Worm (Caenorhabditis elegans) whole organism, young adult: ENCODE results near the gene K07E3.4.

Source experiments
- F37B4.10 ChIP-seq: fragments of 200-800 bp; sonication (Bioruptor generic); IDR thresholded peaks from 2 replicates; pipeline ENCODE4 v1.3.6; 2022; ENCODE audit warnings: missing genetic modification characterization, missing compliant biosample characterization
- F49E8.2 ChIP-seq: sonication (generic microtip); optimal IDR thresholded peaks from 3 replicates; lab custom pipeline; 2017; ENCODE audit warnings: missing genetic modification characterization, mild to moderate bottlenecking, missing compliant biosample characterization, antibody characterized with exemption, moderate library complexity; ENCODE audit not compliant: insufficient read depth
- F57A8.1 ChIP-seq: fragments of 200-800 bp; sonication (Bioruptor generic); optimal IDR thresholded peaks from 2 replicates; lab custom pipeline; 2018; ENCODE audit warnings: mild to moderate bottlenecking, missing genetic modification characterization, moderate library complexity, missing compliant biosample characterization
- K11D2.4 ChIP-seq: fragments of 200-800 bp; sonication (Bioruptor generic); IDR thresholded peaks from 2 replicates; pipeline ENCODE4 v1.3.6; 2022; ENCODE audit warnings: missing genetic modification reagents, missing genetic modification characterization, missing compliant biosample characterization
- K12H6.12 ChIP-seq: fragments of 200-800 bp; sonication (Bioruptor generic); optimal IDR thresholded peaks from 2 replicates; lab custom pipeline; 2018; ENCODE audit warnings: mild to moderate bottlenecking, missing genetic modification characterization, missing compliant biosample characterization
- Y53F4B.3 ChIP-seq: fragments of 200-800 bp; sonication (Bioruptor generic); IDR thresholded peaks from 2 replicates; pipeline ENCODE4 v1.3.6; 2022; ENCODE audit warnings: missing genetic modification reagents, missing genetic modification characterization, missing compliant biosample characterization
- Y53G8AR.9 ChIP-seq: fragments of 200-800 bp; sonication (Bioruptor generic); conservative IDR thresholded peaks from 2 replicates; pipeline ENCODE4 v1.3.6; 2022; ENCODE audit warnings: missing genetic modification reagents, missing genetic modification characterization, missing compliant biosample characterization
- ZK185.1 ChIP-seq: sonication (generic microtip); optimal IDR thresholded peaks from 2 replicates; lab custom pipeline; 2016; ENCODE audit warnings: mild to moderate bottlenecking, missing genetic modification characterization, missing compliant biosample characterization; ENCODE audit not compliant: poor library complexity, severe bottlenecking
- ama-1 ChIP-seq, 3 experiments: fragments of 150-350 bp in 1 of 3; sonication (generic microtip) in 2 of 3; optimal IDR thresholded peaks; 2 replicates each; lab custom pipeline; 2014 to 2018; ENCODE audit warnings: missing biosample characterization in 2 of 3, missing genetic modification characterization in 2 of 3, missing genetic modification reagents in 2 of 3
- aptf-3 ChIP-seq: fragments of 200-800 bp; sonication (Bioruptor generic); IDR thresholded peaks from 2 replicates; pipeline ENCODE4 v1.3.6; 2022; ENCODE audit warnings: missing genetic modification characterization, missing compliant biosample characterization
- attf-5 ChIP-seq: fragments of 200-800 bp; sonication (Bioruptor generic); optimal IDR thresholded peaks from 2 replicates; lab custom pipeline; 2018; ENCODE audit warnings: mild to moderate bottlenecking, missing genetic modification characterization, missing compliant biosample characterization
- bed-2 ChIP-seq: fragments of 200-800 bp; sonication (Bioruptor generic); IDR thresholded peaks from 2 replicates; pipeline ENCODE4 v1.3.6; 2022; ENCODE audit warnings: missing genetic modification reagents, missing genetic modification characterization, missing compliant biosample characterization
- ccch-3 ChIP-seq: fragments of 200-800 bp; sonication (Bioruptor generic); optimal IDR thresholded peaks from 2 replicates; lab custom pipeline; 2018; ENCODE audit warnings: mild to moderate bottlenecking, missing genetic modification characterization, missing compliant biosample characterization
- dox-1 ChIP-seq: fragments of 200-800 bp; sonication (Bioruptor generic); IDR thresholded peaks from 2 replicates; pipeline ENCODE4 v1.3.6; 2022; ENCODE audit warnings: missing genetic modification reagents, missing genetic modification characterization, missing compliant biosample characterization
- dpl-1 ChIP-seq: fragments of 150-350 bp; optimal IDR thresholded peaks from 2 replicates; lab custom pipeline; 2014; ENCODE audit warnings: missing biosample characterization, missing genetic modification reagents, missing genetic modification characterization
- egl-44 ChIP-seq: fragments of 200-800 bp; sonication (Bioruptor generic); IDR thresholded peaks from 2 replicates; pipeline ENCODE4 v1.3.6; 2022; ENCODE audit warnings: missing genetic modification reagents, missing genetic modification characterization, missing compliant biosample characterization
- ets-4 ChIP-seq: fragments of 200-800 bp; sonication (Bioruptor generic); optimal IDR thresholded peaks from 2 replicates; lab custom pipeline; 2018; ENCODE audit warnings: mild to moderate bottlenecking, missing genetic modification characterization, missing compliant biosample characterization
- fkh-3 ChIP-seq: sonication (generic microtip); optimal IDR thresholded peaks from 2 replicates; lab custom pipeline; 2016; ENCODE audit warnings: mild to moderate bottlenecking, missing genetic modification characterization, missing compliant biosample characterization
- gei-17 ChIP-seq: fragments of 200-800 bp; sonication (Bioruptor generic); optimal IDR thresholded peaks from 2 replicates; lab custom pipeline; 2018; ENCODE audit warnings: mild to moderate bottlenecking, missing genetic modification characterization, missing compliant biosample characterization
- him-1 ChIP-seq: sonication (generic microtip); optimal IDR thresholded peaks from 2 replicates; lab custom pipeline; 2016; ENCODE audit warnings: missing genotype, missing genetic modification reagents, missing genetic modification characterization, missing compliant biosample characterization
- hlh-12 ChIP-seq: sonication (generic microtip); optimal IDR thresholded peaks from 2 replicates; lab custom pipeline; 2016; ENCODE audit warnings: missing genetic modification characterization, missing compliant biosample characterization
- hlh-26 ChIP-seq: fragments of 200-800 bp; sonication (Bioruptor generic); conservative IDR thresholded peaks from 2 replicates; pipeline ENCODE4 v1.3.6; 2022; ENCODE audit warnings: missing genetic modification reagents, missing genetic modification characterization, missing compliant biosample characterization
- hmg-1.2 ChIP-seq: fragments of 200-800 bp; sonication (Bioruptor generic); IDR thresholded peaks from 2 replicates; pipeline ENCODE4 v1.3.6; 2022; ENCODE audit warnings: missing genetic modification reagents, missing genetic modification characterization, missing compliant biosample characterization
- hsf-1 ChIP-seq: fragments of 200-800 bp; sonication (Bioruptor generic); IDR thresholded peaks from 2 replicates; pipeline ENCODE4 v1.3.6; 2022; ENCODE audit warnings: missing genetic modification reagents, missing genetic modification characterization, missing compliant biosample characterization
- let-607 ChIP-seq, 2 experiments: fragments of 200-800 bp in 1 of 2; sonication (Bioruptor generic) in 1 of 2; sonication (generic microtip) in 1 of 2; optimal IDR thresholded peaks; 2 replicates each; lab custom pipeline; 2016 to 2018; ENCODE audit warnings: mild to moderate bottlenecking in 2 of 2, missing compliant biosample characterization in 2 of 2, missing genetic modification characterization in 2 of 2, moderate library complexity in 2 of 2, missing genotype in 1 of 2
- lin-26 ChIP-seq: fragments of 200-800 bp; sonication (Bioruptor generic); IDR thresholded peaks from 2 replicates; pipeline ENCODE4 v1.3.6; 2022; ENCODE audit warnings: missing genetic modification reagents, missing genetic modification characterization, missing compliant biosample characterization
- lin-40 ChIP-seq: sonication (generic microtip); optimal IDR thresholded peaks from 2 replicates; lab custom pipeline; 2016; ENCODE audit warnings: missing genetic modification characterization, mild to moderate bottlenecking, missing compliant biosample characterization, missing genotype, missing genetic modification reagents
- lir-1 ChIP-seq: fragments of 200-800 bp; sonication (Bioruptor generic); conservative IDR thresholded peaks from 2 replicates; pipeline ENCODE4 v1.3.6; 2022; ENCODE audit warnings: missing genetic modification reagents, missing genetic modification characterization, missing compliant biosample characterization
- madf-10 ChIP-seq: sonication (generic microtip); optimal IDR thresholded peaks from 2 replicates; lab custom pipeline; 2016; ENCODE audit warnings: mild to moderate bottlenecking, missing genetic modification characterization, missing compliant biosample characterization
- madf-8 ChIP-seq: fragments of 200-800 bp; sonication (Bioruptor generic); conservative IDR thresholded peaks from 2 replicates; pipeline ENCODE4 v1.3.6; 2022; ENCODE audit warnings: missing genetic modification reagents, missing genetic modification characterization, missing compliant biosample characterization
- mxl-1 ChIP-seq: sonication (generic microtip); optimal IDR thresholded peaks from 2 replicates; lab custom pipeline; 2016; ENCODE audit warnings: missing genetic modification characterization, missing compliant biosample characterization
- nfyb-1 ChIP-seq: fragments of 200-800 bp; sonication (Bioruptor generic); IDR thresholded peaks from 2 replicates; pipeline ENCODE4 v1.3.6; 2022; ENCODE audit warnings: missing genetic modification reagents, missing genetic modification characterization, missing compliant biosample characterization
- nhr-179 ChIP-seq: sonication (generic microtip); optimal IDR thresholded peaks from 2 replicates; lab custom pipeline; 2016; ENCODE audit warnings: mild to moderate bottlenecking, missing genetic modification characterization, missing compliant biosample characterization
- nhr-80 ChIP-seq: sonication (generic microtip); optimal IDR thresholded peaks from 2 replicates; lab custom pipeline; 2016; ENCODE audit warnings: missing genetic modification characterization, missing compliant biosample characterization
- rec-8 ChIP-seq, 2 experiments: sonication (generic microtip); optimal IDR thresholded peaks; 2 replicates each; lab custom pipeline; 2016; ENCODE audit warnings: mild to moderate bottlenecking in 2 of 2, missing genetic modification characterization in 2 of 2, missing genetic modification reagents in 2 of 2, missing genotype in 2 of 2, missing biosample characterization in 1 of 2, missing compliant biosample characterization in 1 of 2, moderate library complexity in 1 of 2
- sea-2 ChIP-seq: fragments of 200-800 bp; sonication (Bioruptor generic); IDR thresholded peaks from 2 replicates; pipeline ENCODE4 v1.3.6; 2022; ENCODE audit warnings: missing genetic modification characterization, missing compliant biosample characterization
- snpc-1.1 ChIP-seq: sonication (generic microtip); optimal IDR thresholded peaks from 2 replicates; lab custom pipeline; 2017; ENCODE audit warnings: missing genetic modification characterization, mild to moderate bottlenecking, missing compliant biosample characterization, antibody characterized with exemption, moderate library complexity, missing genotype, missing genetic modification reagents; ENCODE audit not compliant: insufficient read depth
- snpc-3.4 ChIP-seq: sonication (generic microtip); optimal IDR thresholded peaks from 2 replicates; lab custom pipeline; 2017; ENCODE audit warnings: missing genetic modification characterization, mild to moderate bottlenecking, missing compliant biosample characterization, antibody characterized with exemption, moderate library complexity, missing genotype, missing genetic modification reagents
- snpc-4 ChIP-seq, 5 experiments: fragments of 150-350 bp in 1 of 5; sonication (generic microtip) in 4 of 5; optimal IDR thresholded peaks; 2 replicates each; lab custom pipeline; 2014 to 2018; ENCODE audit warnings: missing genetic modification characterization in 5 of 5, missing biosample characterization in 3 of 5, antibody characterized with exemption in 2 of 5, mild to moderate bottlenecking in 2 of 5, missing compliant biosample characterization in 2 of 5, missing genotype in 2 of 5, moderate library complexity in 2 of 5, missing genetic modification reagents in 1 of 5
- somi-1 ChIP-seq: fragments of 200-800 bp; sonication (Bioruptor generic); optimal IDR thresholded peaks from 2 replicates; lab custom pipeline; 2018; ENCODE audit warnings: mild to moderate bottlenecking, missing genetic modification characterization, missing compliant biosample characterization
- unc-130 ChIP-seq: sonication (generic microtip); optimal IDR thresholded peaks from 2 replicates; lab custom pipeline; 2016; ENCODE audit warnings: missing genetic modification reagents, missing genetic modification characterization, missing compliant biosample characterization
- unc-62 ChIP-seq: fragments of 150-350 bp; optimal IDR thresholded peaks from 2 replicates; lab custom pipeline; 2014; ENCODE audit warnings: missing biosample characterization, missing genetic modification reagents, missing genetic modification characterization
- zim-3 ChIP-seq: sonication (generic microtip); optimal IDR thresholded peaks from 2 replicates; lab custom pipeline; 2017; ENCODE audit warnings: mild to moderate bottlenecking, missing genetic modification characterization, moderate library complexity, missing compliant biosample characterization
- ztf-28 ChIP-seq: fragments of 200-800 bp; sonication (Bioruptor generic); IDR thresholded peaks from 2 replicates; pipeline ENCODE4 v1.3.6; 2022; ENCODE audit warnings: missing genetic modification reagents, missing genetic modification characterization, missing compliant biosample characterization
- ztf-6 ChIP-seq: fragments of 200-800 bp; sonication (Bioruptor generic); IDR thresholded peaks from 2 replicates; pipeline ENCODE4 v1.3.6; 2022; ENCODE audit warnings: missing genetic modification reagents, missing genetic modification characterization, missing compliant biosample characterization

K07E3.4 gene

ce11 chrX:8036219-8036883 lies 47.5 kb downstream of the K07E3.4 start (continued):
- TF ChIP-seq ztf-28 (GFP tag; lab: Robert Waterston, UW) (peak; percentile 87), snpc-1.1 (tag; lab: Kevin White, UChicago) (peak; percentile 34), ZK185.1 (tag; lab: Kevin White, UChicago) (peak; percentile 97), F37B4.10 (0 out of 2 replicates have a peak, but pooled peaks have one; percentile 81), K12H6.12 (tag; lab: Kevin White, UChicago) (peak; percentile 95), egl-44 (GFP tag; lab: Robert Waterston, UW) (peak; percentile 76), dox-1 (GFP tag; lab: Robert Waterston, UW) (peak; percentile 96), bed-2 (GFP tag; lab: Robert Waterston, UW) (peak; percentile 45; the same call in 1 of the 2 replicates), him-1 (tag; lab: Kevin White, UChicago) (peak; percentile 95), Y53G8AR.9 (GFP tag; lab: Robert Waterston, UW) (peak; percentile 96), hmg-1.2 (GFP tag; lab: Robert Waterston, UW) (peak; percentile 75), nhr-80 (tag; lab: Kevin White, UChicago) (peak; percentile 89), unc-130 (GFP tag; lab: Kevin White, UChicago) (no peak), somi-1 (peak; percentile 97), fkh-3 (tag; lab: Kevin White, UChicago) (peak; percentile 36), nfyb-1 (peak; percentile 98), ets-4 (GFP tag; lab: Kevin White, UChicago) (peak; percentile 92), attf-5 (GFP tag; lab: Kevin White, UChicago) (peak; percentile 74), K11D2.4 (GFP tag; lab: Robert Waterston, UW) (peak; percentile 98), hsf-1 (GFP tag; lab: Robert Waterston, UW) (no peak), aptf-3 (no peak), ztf-6 (peak; percentile 84), lin-40 (peak; percentile 100), F49E8.2 (tag; lab: Kevin White, UChicago) (peak; percentile 17), F57A8.1 (peak; percentile 49), madf-10 (peak; percentile 96), Y53F4B.3 (GFP tag; lab: Robert Waterston, UW) (peak; percentile 57; the same call in 1 of the 2 replicates), nhr-179 (tag; lab: Kevin White, UChicago) (peak; percentile 88), sea-2 (no peak), lir-1 (GFP tag; lab: Robert Waterston, UW) (peak; percentile 72), unc-62 (GFP tag; lab: Kevin White, UChicago) (peak; percentile 60), hlh-26 (GFP tag; lab: Robert Waterston, UW) (no peak), dpl-1 (GFP tag; lab: Kevin White, UChicago) (peak; percentile 10), ama-1 (optimal IDR thresholded peaks at IDR 0.05; lab: Kevin White, UChicago) (no peak), ama-1 (GFP tag; optimal IDR thresholded peaks at IDR 0.05; lab: Kevin White, UChicago) (peak; percentile 40 to 84), snpc-3.4 (tag; lab: Kevin White, UChicago) (peak; percentile 45), lin-26 (peak; percentile 97), let-607 (tag; optimal IDR thresholded peaks at IDR 0.05; lab: Kevin White, UChicago) (peak; percentile 69 to 93), snpc-4 (GFP tag; optimal IDR thresholded peaks at IDR 0.05; lab: Kevin White, UChicago) (peak; percentile 68), snpc-4 (tag; optimal IDR thresholded peaks at IDR 0.05; lab: Kevin White, UChicago) (peak; percentile 69 to 87 (median 81)), mxl-1 (tag; lab: Kevin White, UChicago) (peak; percentile 83), ccch-3 (GFP tag; lab: Kevin White, UChicago) (peak; percentile 91), rec-8 (tag; optimal IDR thresholded peaks at IDR 0.05; lab: Kevin White, UChicago) (peak; percentile 41 to 74), hlh-12 (no peak), gei-17 (GFP tag; lab: Kevin White, UChicago) (peak; percentile 99), madf-8 (GFP tag; lab: Robert Waterston, UW) (no peak), zim-3 (tag; lab: Kevin White, UChicago) (peak; percentile 85)
